Worm (Caenorhabditis elegans) whole organism, L1 larva: ENCODE measurements around the gene F17C8.6.

ENCODE experiments used
- C16A3.4 ChIP-seq: fragments of 150-350 bp; optimal IDR thresholded peaks from 2 replicates; lab custom pipeline; 2014; ENCODE audit warnings: missing biosample characterization, missing genetic modification characterization
- C34B4.2 ChIP-seq: sonication (generic microtip); optimal IDR thresholded peaks from 2 replicates; lab custom pipeline; 2017; ENCODE audit warnings: mild to moderate bottlenecking, missing genetic modification characterization, missing compliant biosample characterization
- F16B12.6 ChIP-seq: fragments of 150-350 bp; optimal IDR thresholded peaks from 2 replicates; lab custom pipeline; 2014; ENCODE audit warnings: missing biosample characterization, missing genetic modification characterization
- alr-1 ChIP-seq: fragments of 200-800 bp; sonication (Bioruptor generic); optimal IDR thresholded peaks from 2 replicates; lab custom pipeline; 2018; ENCODE audit warnings: borderline replicate concordance, mild to moderate bottlenecking, missing genetic modification characterization, missing compliant biosample characterization
- aly-2 ChIP-seq: fragments of 150-350 bp; optimal IDR thresholded peaks from 2 replicates; lab custom pipeline; 2014; ENCODE audit warnings: missing biosample characterization, missing genetic modification characterization
- blmp-1 ChIP-seq: fragments of 150-350 bp; optimal IDR thresholded peaks from 2 replicates; lab custom pipeline; 2014; ENCODE audit warnings: missing biosample characterization, missing genetic modification characterization
- ceh-63 ChIP-seq: fragments of 200-800 bp; sonication (Bioruptor generic); optimal IDR thresholded peaks from 2 replicates; lab custom pipeline; 2018; ENCODE audit warnings: mild to moderate bottlenecking, missing genetic modification characterization, missing compliant biosample characterization
- ceh-8 ChIP-seq: fragments of 200-800 bp; sonication (Bioruptor generic); optimal IDR thresholded peaks from 2 replicates; lab custom pipeline; 2018; ENCODE audit warnings: mild to moderate bottlenecking, missing genetic modification characterization, moderate library complexity, missing compliant biosample characterization
- ceh-88 ChIP-seq: fragments of 200-800 bp; sonication (Bioruptor generic); IDR thresholded peaks from 2 replicates; pipeline ENCODE4 v1.3.6; 2022; ENCODE audit warnings: missing genetic modification characterization, missing compliant biosample characterization
- ceh-90 ChIP-seq: sonication (generic microtip); optimal IDR thresholded peaks from 2 replicates; lab custom pipeline; 2016; ENCODE audit warnings: missing genetic modification characterization, missing compliant biosample characterization
- dpl-1 ChIP-seq, 3 experiments: fragments of 150-350 bp in 2 of 3; sonication (generic microtip) in 1 of 3; optimal IDR thresholded peaks; 2 replicates each; lab custom pipeline; 2014 to 2017; ENCODE audit warnings: missing biosample characterization in 3 of 3, missing genetic modification characterization in 3 of 3, missing genetic modification reagents in 3 of 3
- efl-1 ChIP-seq, 4 experiments: fragments of 150-350 bp; optimal IDR thresholded peaks in 3 of 4; peaks in 1 of 4; 1 replicate in 1 of 4; 2 replicates in 3 of 4; lab custom pipeline; 2014; ENCODE audit warnings: missing biosample characterization in 2 of 4, missing genetic modification characterization in 2 of 4, missing genetic modification reagents in 2 of 4
- elt-2 ChIP-seq: sonication (generic microtip); optimal IDR thresholded peaks from 2 replicates; lab custom pipeline; 2016; ENCODE audit warnings: missing genetic modification characterization, mild to moderate bottlenecking, inconsistent platforms, missing compliant biosample characterization, missing genetic modification reagents
- elt-3 ChIP-seq, 6 experiments: fragments of 150-350 bp in 1 of 6; sonication (generic microtip); optimal IDR thresholded peaks; 2 replicates each; lab custom pipeline; 2017 to 2018; ENCODE audit warnings: missing biosample characterization in 6 of 6, missing genetic modification characterization in 6 of 6, inconsistent platforms in 1 of 6
- fkh-4 ChIP-seq: sonication (generic microtip); optimal IDR thresholded peaks from 2 replicates; lab custom pipeline; 2016; ENCODE audit warnings: missing compliant biosample characterization, missing genetic modification characterization, borderline replicate concordance
- fkh-8 ChIP-seq: sonication (generic microtip); optimal IDR thresholded peaks from 2 replicates; lab custom pipeline; 2016; ENCODE audit warnings: mild to moderate bottlenecking, missing genetic modification characterization, missing compliant biosample characterization
- grh-1 ChIP-seq: fragments of 200-800 bp; sonication (Bioruptor generic); IDR thresholded peaks from 2 replicates; pipeline ENCODE4 v1.3.6; 2022; ENCODE audit warnings: missing genetic modification reagents, missing genetic modification characterization, missing compliant biosample characterization
- hlh-4 ChIP-seq: sonication (generic microtip); optimal IDR thresholded peaks from 2 replicates; lab custom pipeline; 2016; ENCODE audit warnings: mild to moderate bottlenecking, missing genetic modification characterization, missing compliant biosample characterization
- hpl-2 ChIP-seq: fragments of 150-350 bp; optimal IDR thresholded peaks from 2 replicates; lab custom pipeline; 2014; ENCODE audit warnings: missing biosample characterization, missing genetic modification reagents, missing genetic modification characterization
- isw-1 ChIP-seq: fragments of 200-800 bp; sonication (Bioruptor generic); IDR thresholded peaks from 2 replicates; pipeline ENCODE4 v1.3.6; 2022; ENCODE audit warnings: missing genetic modification characterization, missing compliant biosample characterization
- jun-1 ChIP-seq: fragments of 150-350 bp; optimal IDR thresholded peaks from 2 replicates; lab custom pipeline; 2014; ENCODE audit warnings: missing biosample characterization, missing genetic modification reagents, missing genetic modification characterization
- lin-14 ChIP-seq: fragments of 200-800 bp; sonication (Bioruptor generic); optimal IDR thresholded peaks from 2 replicates; lab custom pipeline; 2018; ENCODE audit warnings: mild to moderate bottlenecking, missing genetic modification characterization, moderate library complexity, missing compliant biosample characterization
- lin-15B ChIP-seq: fragments of 150-350 bp; sonication (generic microtip); optimal IDR thresholded peaks from 3 replicates; lab custom pipeline; 2014; ENCODE audit warnings: missing biosample characterization, missing genetic modification characterization
- lin-35 ChIP-seq, 2 experiments: fragments of 150-350 bp; optimal IDR thresholded peaks; 2 replicates each; lab custom pipeline; 2014; ENCODE audit warnings: missing biosample characterization in 2 of 2, missing genetic modification characterization in 2 of 2, missing genetic modification reagents in 2 of 2
- lin-39 ChIP-seq: fragments of 150-350 bp; optimal IDR thresholded peaks from 2 replicates; lab custom pipeline; 2014; ENCODE audit warnings: missing biosample characterization, missing genetic modification reagents, missing genetic modification characterization
- lir-3 ChIP-seq: sonication (generic microtip); optimal IDR thresholded peaks from 2 replicates; lab custom pipeline; 2016; ENCODE audit warnings: mild to moderate bottlenecking, missing genetic modification characterization, moderate library complexity, missing compliant biosample characterization; ENCODE audit not compliant: poor library complexity
- lsy-2 ChIP-seq, 2 experiments: fragments of 150-350 bp; optimal IDR thresholded peaks; 2 replicates each; lab custom pipeline; 2014; ENCODE audit warnings: missing biosample characterization in 2 of 2, missing genetic modification characterization in 2 of 2
- nhr-237 ChIP-seq: fragments of 150-350 bp; optimal IDR thresholded peaks from 2 replicates; lab custom pipeline; 2014; ENCODE audit warnings: missing biosample characterization, missing genetic modification characterization
- nhr-77 ChIP-seq: fragments of 150-350 bp; optimal IDR thresholded peaks from 2 replicates; lab custom pipeline; 2014; ENCODE audit warnings: missing biosample characterization, missing genetic modification characterization
- nhr-84 ChIP-seq: sonication (generic microtip); optimal IDR thresholded peaks from 2 replicates; lab custom pipeline; 2017; ENCODE audit warnings: missing biosample characterization, missing genetic modification characterization
- nhr-85 ChIP-seq: sonication (generic microtip); peaks from one replicate; lab custom pipeline; 2016; ENCODE audit warnings: missing genetic modification characterization, inconsistent platforms, missing compliant biosample characterization
- nhr-90 ChIP-seq: sonication (generic microtip); optimal IDR thresholded peaks from 2 replicates; lab custom pipeline; 2016; ENCODE audit warnings: mild to moderate bottlenecking, missing genetic modification characterization, missing compliant biosample characterization; ENCODE audit not compliant: poor library complexity
- sptf-1 ChIP-seq: fragments of 150-350 bp; optimal IDR thresholded peaks from 2 replicates; lab custom pipeline; 2014; ENCODE audit warnings: missing biosample characterization, missing genetic modification characterization
- tlp-1 ChIP-seq: fragments of 150-350 bp; optimal IDR thresholded peaks from 2 replicates; lab custom pipeline; 2014; ENCODE audit warnings: missing biosample characterization, missing genetic modification characterization
- unc-86 ChIP-seq: sonication (generic microtip); optimal IDR thresholded peaks from 2 replicates; lab custom pipeline; 2016; ENCODE audit warnings: missing genetic modification characterization, missing compliant biosample characterization
- unc-98 ChIP-seq: fragments of 200-800 bp; sonication (Bioruptor generic); IDR thresholded peaks from 2 replicates; pipeline ENCODE4 v1.3.6; 2022; ENCODE audit warnings: missing genetic modification characterization, missing compliant biosample characterization
- vab-15 ChIP-seq: sonication (generic microtip); optimal IDR thresholded peaks from 2 replicates; lab custom pipeline; 2017; ENCODE audit warnings: missing genotype, mild to moderate bottlenecking, missing genetic modification characterization, missing compliant biosample characterization
- xbp-1 ChIP-seq: sonication (generic microtip); optimal IDR thresholded peaks from 2 replicates; lab custom pipeline; 2016; ENCODE audit warnings: missing genetic modification characterization, missing compliant biosample characterization
- zip-4 ChIP-seq: fragments of 200-800 bp; sonication (Bioruptor generic); optimal IDR thresholded peaks from 2 replicates; lab custom pipeline; 2018; ENCODE audit warnings: mild to moderate bottlenecking, missing genetic modification characterization, moderate library complexity, missing compliant biosample characterization
- ztf-11 ChIP-seq, 2 experiments: sonication (generic microtip); optimal IDR thresholded peaks; 2 replicates each; lab custom pipeline; 2016 to 2017; ENCODE audit warnings: missing genetic modification characterization in 2 of 2, missing biosample characterization in 1 of 2, missing compliant biosample characterization in 1 of 2

Gene F17C8.6

DNA sequence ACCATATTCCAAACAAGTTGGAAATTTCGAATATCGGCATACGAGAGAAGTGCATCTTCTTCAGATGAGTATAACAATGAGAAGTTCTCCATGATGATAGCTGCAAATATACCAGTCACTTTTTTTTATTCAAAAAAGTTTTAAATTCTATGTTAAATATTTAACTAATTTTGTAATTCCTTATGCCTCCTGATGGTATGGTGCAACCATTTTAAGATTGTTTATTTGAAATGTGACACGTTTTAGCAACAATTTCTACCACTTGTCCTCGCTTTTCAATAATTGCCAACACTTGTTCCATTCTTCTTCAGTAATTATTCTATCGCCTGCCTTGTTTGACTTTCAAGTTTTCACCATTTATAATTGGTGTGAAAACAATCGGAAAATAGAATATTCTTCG lies at the start of gene F17C8.6:
Gene F17C8.6 (minus strand): TSS at position 101 of the 400 bp plus-strand sequence.
- TF ChIP-seq ceh-8 (GFP tag; lab: Kevin White, UChicago) = no peak
- no peak for TF ChIP-seq ceh-90 (tag; lab: Kevin White, UChicago)
- no peak for TF ChIP-seq alr-1 (tag; lab: Kevin White, UChicago)
- no peak for TF ChIP-seq sptf-1 (tag; lab: Kevin White, UChicago)
- TF ChIP-seq nhr-84 (tag; lab: Kevin White, UChicago) = no peak
- TF ChIP-seq dpl-1 (GFP tag; optimal IDR thresholded peaks at IDR 0.05; lab: Kevin White, UChicago) = no peak
- TF ChIP-seq hlh-4 (tag; lab: Kevin White, UChicago) = no peak
- no peak for TF ChIP-seq C16A3.4 (tag; lab: Kevin White, UChicago)
- no peak for TF ChIP-seq fkh-4 (tag; lab: Kevin White, UChicago)
- no peak for TF ChIP-seq aly-2 (tag; lab: Kevin White, UChicago)
- TF ChIP-seq nhr-90 = no peak
- TF ChIP-seq lin-35 (GFP tag; optimal IDR thresholded peaks at IDR 0.05; lab: Kevin White, UChicago) = no peak
- TF ChIP-seq C34B4.2 (tag; lab: Kevin White, UChicago) = no peak
- TF ChIP-seq fkh-8 (tag; lab: Kevin White, UChicago) = no peak
- no peak for TF ChIP-seq unc-86
- TF ChIP-seq hpl-2 (GFP tag; lab: Kevin White, UChicago) = no peak

DNA sequence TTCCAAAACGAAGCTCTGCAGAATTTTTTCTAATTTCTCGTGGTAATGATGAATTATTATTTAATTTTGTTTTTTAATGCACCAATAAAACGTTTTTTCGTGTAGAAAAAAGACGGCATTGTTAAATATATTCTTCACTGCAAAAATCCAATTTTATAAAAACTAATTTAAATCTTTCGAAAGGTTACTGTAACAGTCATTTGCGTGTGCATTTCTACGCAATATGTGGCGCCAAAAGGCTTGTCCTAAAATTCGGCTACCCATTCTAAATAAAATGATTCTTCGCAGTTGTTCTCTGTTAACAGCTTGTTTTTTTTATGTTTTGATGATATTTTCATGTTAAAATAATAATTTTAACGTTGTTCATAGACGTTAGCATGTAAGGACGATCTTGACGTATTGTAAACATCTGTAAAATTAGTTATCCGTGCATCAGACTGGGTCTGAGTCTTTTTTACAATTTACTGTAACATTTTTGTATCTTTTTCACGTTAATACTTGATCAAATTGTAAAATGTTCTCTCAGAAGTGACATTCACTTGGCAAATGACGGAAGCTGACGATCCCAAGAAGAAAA lies 46.8 kb upstream of the F17C8.6 start, which contains the start of gene mip-1:
Gene mip-1 (plus strand): TSS at position 527 of the 577 bp plus-strand sequence.
- TF ChIP-seq elt-3 (tag; optimal IDR thresholded peaks at IDR 0.05; lab: Kevin White, UChicago) (no peak), nhr-237 (tag; lab: Kevin White, UChicago) (no peak), isw-1 (no peak), efl-1 (optimal IDR thresholded peaks at IDR 0.05; lab: Kevin White, UChicago) (no peak), efl-1 (GFP tag; optimal IDR thresholded peaks at IDR 0.05 in 1 of 2; lab: Kevin White, UChicago) (no peak), zip-4 (GFP tag; lab: Kevin White, UChicago) (no peak), grh-1 (GFP tag; lab: Robert Waterston, UW) (no peak), nhr-77 (no peak), unc-98 (GFP tag; lab: Robert Waterston, UW) (no peak)

DNA sequence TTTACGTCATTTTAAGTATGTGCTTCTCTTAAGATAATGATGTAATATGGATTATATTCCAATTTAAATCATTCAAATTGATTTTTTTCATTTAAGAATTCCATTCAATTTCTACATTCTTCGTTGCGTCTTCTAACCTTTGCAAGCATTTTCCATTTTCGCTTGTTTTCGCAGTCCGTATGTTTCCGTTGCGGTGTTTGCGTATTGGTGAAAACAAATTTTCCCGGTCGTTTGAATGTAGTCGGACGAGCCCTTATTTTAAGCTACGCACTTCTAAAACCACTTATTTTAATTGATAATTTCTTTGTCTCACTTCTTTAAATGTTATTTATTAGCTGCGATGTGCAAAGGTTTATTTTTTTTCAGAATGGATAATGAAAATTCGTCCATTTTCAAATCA lies 39.9 kb upstream of the F17C8.6 start, which contains the start of gene mel-28:
Gene mel-28 (plus strand): TSS at position 367 of the 400 bp plus-strand sequence.
- TF ChIP-seq jun-1 (no peak), nhr-77 (no peak), fkh-4 (tag; lab: Kevin White, UChicago) (no peak), F16B12.6 (tag; lab: Kevin White, UChicago) (peak; percentile 80), ztf-11 (tag; optimal IDR thresholded peaks at IDR 0.05; lab: Kevin White, UChicago) (no peak), ceh-63 (GFP tag; lab: Kevin White, UChicago) (no peak), blmp-1 (peak; percentile 74), ceh-90 (tag; lab: Kevin White, UChicago) (no peak), lin-15B (no peak), lin-35 (GFP tag; optimal IDR thresholded peaks at IDR 0.05; lab: Kevin White, UChicago) (peak; percentile 58 to 81), dpl-1 (GFP tag; optimal IDR thresholded peaks at IDR 0.05; lab: Kevin White, UChicago) (peak; percentile 68 to 85 (median 73)), xbp-1 (tag; lab: Kevin White, UChicago) (no peak), vab-15 (tag; lab: Kevin White, UChicago) (no peak), hlh-4 (tag; lab: Kevin White, UChicago) (no peak), elt-2 (tag; lab: Kevin White, UChicago) (no peak), tlp-1 (tag; lab: Kevin White, UChicago) (no peak), lir-3 (tag; lab: Kevin White, UChicago) (no peak), lsy-2 (tag; optimal IDR thresholded peaks at IDR 0.05; lab: Kevin White, UChicago) (peak in 1 of 2 experiments; percentile 56), nhr-85 (no peak), ceh-88 (no peak), lin-14 (GFP tag; lab: Kevin White, UChicago) (no peak), aly-2 (tag; lab: Kevin White, UChicago) (no peak), efl-1 (optimal IDR thresholded peaks at IDR 0.05; lab: Kevin White, UChicago) (peak; percentile 16 to 70), efl-1 (GFP tag; optimal IDR thresholded peaks at IDR 0.05 in 1 of 2; lab: Kevin White, UChicago) (peak; percentile 82 to 97), lin-39 (no peak)
